Fruit fly (Drosophila melanogaster) whole organism, pupa: ENCODE results near the gene Gnf1.

Source experiments
- CG10348 ChIP-seq: fragments of 200-800 bp; sonication (Bioruptor generic); IDR thresholded peaks from 2 replicates; pipeline ENCODE4 v1.3.6; 2022; ENCODE audit warnings: missing biosample characterization, missing genetic modification characterization
- CG12605 ChIP-seq: fragments of 200-800 bp; sonication (Bioruptor generic); IDR thresholded peaks from 2 replicates; pipeline ENCODE4 v1.3.6; 2022; ENCODE audit warnings: missing biosample characterization, missing genetic modification characterization
- CG13204 ChIP-seq: fragments of 200-800 bp; sonication (Bioruptor generic); optimal IDR thresholded peaks from 2 replicates; lab custom pipeline; 2018; ENCODE audit warnings: missing biosample characterization, mild to moderate bottlenecking, missing genetic modification characterization, moderate library complexity
- CG14655 ChIP-seq: fragments of 200-800 bp; sonication (Bioruptor generic); optimal IDR thresholded peaks from 3 replicates; lab custom pipeline; 2017; ENCODE audit warnings: mild to moderate bottlenecking, missing biosample characterization, missing genetic modification reagents, missing genetic modification characterization
- CG15710 ChIP-seq: fragments of 200-800 bp; sonication (Bioruptor generic); optimal IDR thresholded peaks from 2 replicates; lab custom pipeline; 2018; ENCODE audit warnings: missing biosample characterization, mild to moderate bottlenecking, missing genetic modification characterization, moderate library complexity
- CG17806 ChIP-seq: fragments of 200-800 bp; sonication (Bioruptor generic); optimal IDR thresholded peaks from 2 replicates; lab custom pipeline; 2018; ENCODE audit warnings: missing biosample characterization, mild to moderate bottlenecking, missing genetic modification characterization, moderate library complexity
- CG32121 ChIP-seq: fragments of 200-800 bp; sonication (Bioruptor generic); IDR thresholded peaks from 2 replicates; pipeline ENCODE4 v1.3.6; 2022; ENCODE audit warnings: missing biosample characterization, missing genetic modification characterization
- CG34367 ChIP-seq: fragments of 200-800 bp; sonication (Bioruptor generic); optimal IDR thresholded peaks from 2 replicates; lab custom pipeline; 2018; ENCODE audit warnings: missing biosample characterization, mild to moderate bottlenecking, missing genetic modification characterization
- CG4496 ChIP-seq: fragments of 200-800 bp; sonication (Bioruptor generic); IDR thresholded peaks from 3 replicates; pipeline ENCODE4 v1.3.6; 2022; ENCODE audit warnings: missing biosample characterization, missing genetic modification characterization
- CG8159 ChIP-seq: fragments of 200-800 bp; sonication (Bioruptor generic); optimal IDR thresholded peaks from 3 replicates; lab custom pipeline; 2018; ENCODE audit warnings: missing biosample characterization, mild to moderate bottlenecking, missing genetic modification characterization, moderate library complexity
- CG8301 ChIP-seq: fragments of 200-800 bp; sonication (Bioruptor generic); optimal IDR thresholded peaks from 2 replicates; lab custom pipeline; 2018; ENCODE audit warnings: missing biosample characterization, mild to moderate bottlenecking, missing genetic modification characterization
- CG9948 ChIP-seq: fragments of 200-800 bp; sonication (Bioruptor generic); optimal IDR thresholded peaks from 2 replicates; lab custom pipeline; 2018; ENCODE audit warnings: missing biosample characterization, mild to moderate bottlenecking, missing genetic modification characterization, moderate library complexity
- D1 ChIP-seq: fragments of 200-800 bp; sonication (Bioruptor generic); optimal IDR thresholded peaks from 2 replicates; lab custom pipeline; 2018; ENCODE audit warnings: missing biosample characterization, mild to moderate bottlenecking, missing genetic modification characterization, moderate library complexity
- EcR ChIP-seq: fragments of 200-800 bp; sonication (Bioruptor generic); optimal IDR thresholded peaks from 3 replicates; lab custom pipeline; 2019; ENCODE audit warnings: missing biosample characterization, missing genetic modification characterization, mild to moderate bottlenecking, moderate library complexity, missing genetic modification reagents
- Ets98B ChIP-seq: fragments of 200-800 bp; sonication (Bioruptor generic); IDR thresholded peaks from 2 replicates; pipeline ENCODE4 v1.3.6; 2022; ENCODE audit warnings: missing biosample characterization, missing genetic modification characterization
- Pif1A ChIP-seq: fragments of 200-800 bp; sonication (Bioruptor generic); optimal IDR thresholded peaks from 3 replicates; lab custom pipeline; 2016; ENCODE audit warnings: missing biosample characterization, missing genetic modification characterization
- Pif1B ChIP-seq: fragments of 200-800 bp; sonication (Bioruptor generic); optimal IDR thresholded peaks from 3 replicates; lab custom pipeline; 2016; ENCODE audit warnings: missing biosample characterization, missing genetic modification characterization
- Snoo ChIP-seq: fragments of 200-800 bp; sonication (Bioruptor generic); optimal IDR thresholded peaks from 3 replicates; lab custom pipeline; 2017; ENCODE audit warnings: missing biosample characterization, mild to moderate bottlenecking, missing genetic modification characterization, inconsistent platforms
- fd96Ca ChIP-seq: fragments of 200-800 bp; sonication (Bioruptor generic); IDR thresholded peaks from 3 replicates; pipeline ENCODE4 v1.3.6; 2022; ENCODE audit warnings: missing biosample characterization, missing genetic modification characterization
- gl ChIP-seq: fragments of 200-800 bp; sonication (Bioruptor generic); optimal IDR thresholded peaks from 2 replicates; lab custom pipeline; 2018; ENCODE audit warnings: missing biosample characterization, mild to moderate bottlenecking, missing genetic modification characterization
- rn ChIP-seq: fragments of 200-800 bp; sonication (Bioruptor generic); IDR thresholded peaks from 2 replicates; pipeline ENCODE4 v1.3.6; 2022; ENCODE audit warnings: missing biosample characterization, missing genetic modification characterization

Gene Gnf1

dm6 chr3R:4905764-4906626, at the start of gene Gnf1:
Gene Gnf1, plus strand, starts transcription at chr3R:4906622.
- TF ChIP-seq CG10348 (no peak), CG34367 (tag; lab: Kevin White, UChicago) (no peak), CG32121 (GFP tag; lab: Robert Waterston, UW) (no peak), D1 (tag; lab: Kevin White, UChicago) (no peak)

dm6 chr3R:4858018-4858417, 48.4 kb upstream of the Gnf1 start:
- no peak for TF ChIP-seq gl (tag; lab: Kevin White, UChicago)
- TF ChIP-seq CG34367 (tag; lab: Kevin White, UChicago) = no peak
- TF ChIP-seq Pif1A (GFP tag; lab: Kevin White, UChicago) = no peak
- no peak for TF ChIP-seq CG12605 (GFP tag; lab: Robert Waterston, UW)
- TF ChIP-seq fd96Ca (GFP tag; lab: Robert Waterston, UW) = no peak
- TF ChIP-seq Snoo (tag; lab: Kevin White, UChicago) = no peak
- no peak for TF ChIP-seq CG17806
- TF ChIP-seq CG10348 = no peak
- no peak for TF ChIP-seq CG14655 (GFP tag; lab: Kevin White, UChicago)
- no peak for TF ChIP-seq CG13204 (GFP tag; lab: Kevin White, UChicago)
- TF ChIP-seq CG4496 (GFP tag; lab: Robert Waterston, UW) = no peak
- no peak for TF ChIP-seq CG9948 (tag; lab: Kevin White, UChicago)
- no peak for TF ChIP-seq CG15710 (tag; lab: Kevin White, UChicago)
- no peak for TF ChIP-seq Pif1B
- no peak for TF ChIP-seq CG32121 (GFP tag; lab: Robert Waterston, UW)
- no peak for TF ChIP-seq CG8159
- TF ChIP-seq CG8301 (tag; lab: Kevin White, UChicago) = no peak
- TF ChIP-seq rn = no peak
- no peak for TF ChIP-seq EcR

DNA sequence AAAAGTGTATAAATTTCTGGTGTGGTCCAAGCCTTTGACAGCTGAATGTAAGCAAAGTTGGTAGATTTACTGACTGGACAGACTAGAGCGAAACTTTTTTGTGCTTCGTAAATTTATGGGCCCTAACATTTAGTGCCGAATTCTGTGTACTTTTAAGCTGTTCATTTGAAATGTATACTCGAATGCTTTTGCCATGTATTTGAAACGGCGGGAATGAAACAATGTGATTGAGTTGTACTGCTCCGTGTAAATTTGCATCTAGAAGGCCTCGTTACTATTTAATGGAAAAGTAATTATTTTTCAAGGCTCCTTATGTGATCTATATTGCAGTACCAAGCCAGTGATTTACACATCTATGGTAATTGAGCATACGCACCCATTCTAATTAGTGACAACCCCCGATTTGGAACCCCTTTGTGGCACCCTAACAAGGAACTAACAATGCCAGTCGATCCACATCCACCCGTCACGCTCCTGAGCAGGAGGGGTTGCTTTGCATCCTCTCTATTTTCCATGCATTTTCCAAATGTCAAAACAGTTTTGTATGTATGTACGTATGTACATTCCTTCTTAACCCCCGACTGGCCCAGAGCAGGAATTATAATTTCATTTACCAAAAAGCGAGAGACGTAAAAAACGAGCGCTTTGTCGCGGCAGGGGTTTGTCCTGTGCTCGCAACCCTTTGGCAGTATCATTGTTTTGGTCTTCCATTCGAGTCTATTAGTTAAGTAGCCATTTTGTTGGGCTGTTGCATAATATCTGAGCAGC, 47.7 kb upstream of the Gnf1 start:
- TF ChIP-seq CG8301 (tag; lab: Kevin White, UChicago) = no peak
- TF ChIP-seq, all 21 proteins: peak for 0

DNA sequence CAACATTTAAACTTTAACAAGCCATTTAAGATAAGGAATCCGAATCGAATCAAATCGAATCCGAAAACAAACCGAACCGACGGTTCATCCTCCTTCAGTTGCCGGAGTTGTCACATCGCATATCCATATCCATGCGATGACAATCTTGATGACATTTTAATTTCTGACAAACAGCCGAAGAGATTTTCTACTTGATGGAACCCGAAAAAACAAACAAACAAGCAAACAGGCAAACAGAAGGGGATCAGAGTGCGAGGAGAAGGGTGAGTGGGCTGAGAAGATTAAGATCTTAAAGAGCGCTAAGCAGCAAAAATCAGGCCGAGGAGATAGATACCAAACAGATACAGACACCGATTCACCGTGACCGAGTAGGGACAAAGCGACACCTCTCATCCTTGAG, 45.3 kb upstream of the Gnf1 start:
- TF ChIP-seq CG9948 (tag; lab: Kevin White, UChicago) = no peak
- no peak for TF ChIP-seq EcR
- no peak for TF ChIP-seq CG34367 (tag; lab: Kevin White, UChicago)
- TF ChIP-seq CG8159 = no peak
- TF ChIP-seq Pif1A (GFP tag; lab: Kevin White, UChicago) = no peak
- TF ChIP-seq Snoo (tag; lab: Kevin White, UChicago) = no peak
- TF ChIP-seq CG4496 (GFP tag; lab: Robert Waterston, UW) = no peak

DNA sequence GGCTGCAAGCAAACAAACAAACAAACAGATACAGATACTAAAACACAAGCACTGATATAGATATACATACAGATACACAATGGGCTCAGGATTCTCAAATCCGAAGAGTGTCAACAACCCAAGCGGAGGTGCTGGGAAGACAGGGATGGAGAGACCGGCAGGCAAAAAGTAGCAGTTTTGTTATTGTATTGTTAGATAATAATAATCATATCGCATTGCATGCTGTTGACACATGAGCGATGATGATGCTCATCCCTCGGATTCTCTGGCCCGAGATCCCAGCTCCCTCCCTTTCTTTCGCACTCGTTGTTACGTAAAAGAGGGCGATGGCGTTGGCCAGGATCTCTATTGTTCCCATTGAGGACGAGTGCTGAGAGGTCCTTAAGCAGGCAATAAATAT, 42.6 kb upstream of the Gnf1 start:
- no peak for TF ChIP-seq CG8301 (tag; lab: Kevin White, UChicago)
- no peak for TF ChIP-seq D1 (tag; lab: Kevin White, UChicago)
- TF ChIP-seq, all 21 proteins: peak for 0

DNA sequence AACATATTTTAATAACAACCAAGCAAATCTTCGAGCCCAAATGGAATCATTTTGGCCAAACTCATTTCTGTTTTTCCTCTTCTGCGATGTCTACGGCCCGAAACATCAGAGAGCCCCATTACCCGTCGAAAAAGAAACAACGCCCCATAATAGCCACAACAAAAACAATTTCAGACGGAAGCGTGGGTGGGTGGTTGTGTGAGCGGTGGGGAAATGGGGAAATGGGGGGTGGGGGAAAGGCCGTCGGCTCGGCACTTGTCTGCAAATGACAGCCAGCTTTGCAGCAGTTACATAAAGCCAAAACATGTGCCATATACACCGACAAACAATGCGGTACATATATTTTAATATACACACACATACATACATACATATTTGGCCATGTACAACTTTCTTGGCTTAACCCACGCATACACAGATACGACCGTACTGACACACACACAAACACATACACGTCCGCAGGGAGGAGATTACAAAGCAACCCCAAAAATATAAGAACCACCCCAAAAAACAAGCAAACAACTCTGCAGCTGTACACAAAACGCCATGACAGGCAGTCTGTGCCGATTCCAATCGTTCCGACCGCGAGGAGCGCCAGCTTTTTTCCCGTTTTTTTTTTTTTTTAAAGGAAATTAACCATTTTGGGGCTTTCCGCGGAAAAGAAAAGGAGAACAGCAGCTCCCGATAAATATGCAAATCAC, 41.4 kb upstream of the Gnf1 start:
- no peak for TF ChIP-seq Pif1A (GFP tag; lab: Kevin White, UChicago)
- TF ChIP-seq CG34367 (tag; lab: Kevin White, UChicago) = no peak
- TF ChIP-seq Ets98B = no peak
- TF ChIP-seq fd96Ca (GFP tag; lab: Robert Waterston, UW) = no peak
- TF ChIP-seq rn = no peak
- TF ChIP-seq CG9948 (tag; lab: Kevin White, UChicago) = no peak
- no peak for TF ChIP-seq CG10348
- TF ChIP-seq Snoo (tag; lab: Kevin White, UChicago) = no peak
- no peak for TF ChIP-seq CG15710 (tag; lab: Kevin White, UChicago)
- TF ChIP-seq EcR = no peak
- TF ChIP-seq gl (tag; lab: Kevin White, UChicago) = no peak
- no peak for TF ChIP-seq CG4496 (GFP tag; lab: Robert Waterston, UW)
- TF ChIP-seq CG14655 (GFP tag; lab: Kevin White, UChicago) = no peak
- TF ChIP-seq D1 (tag; lab: Kevin White, UChicago) = no peak
- TF ChIP-seq Pif1B = no peak
